Fruit fly (Drosophila melanogaster): ENCODE results near the gene CG32201.

Gene CG32201

dm6 chr3L:18621735-18622421 is 12.5 kb downstream of the CG32201 start, which contains the start of gene not (continued):
- TF ChIP-seq chinmo (GFP tag; IDR thresholded peaks at IDR 0.05; ENCODE audit: partially characterized antibody) (0 out of 4 replicates have a peak, but pooled peaks have one; percentile 52), pnt (GFP tag; optimal IDR thresholded peaks at IDR 0.05) (no peak), YL-1 (GFP tag; optimal IDR thresholded peaks at IDR 0.05) (peak; percentile 33), crp (GFP tag; optimal IDR thresholded peaks at IDR 0.05) (peak in 1 of 2 experiments; percentile 59), onecut (GFP tag; IDR thresholded peaks at IDR 0.05) (no peak), cg (GFP tag; optimal IDR thresholded peaks at IDR 0.05) (peak; percentile 91), Adf1 (GFP tag; IDR thresholded peaks at IDR 0.05) (0 out of 2 replicates have a peak, but pooled peaks have one; percentile 82), CG14965 (GFP tag; optimal IDR thresholded peaks at IDR 0.05; ENCODE audit: borderline replicate concordance) (no peak), CG17361 (GFP tag; IDR thresholded peaks at IDR 0.05) (0 out of 3 replicates have a peak, but pooled peaks have one; percentile 13), CG15269 (tag; optimal IDR thresholded peaks at IDR 0.05) (no peak), CG9932 (GFP tag; IDR thresholded peaks at IDR 0.05) (no peak), MESR4 (GFP tag; optimal IDR thresholded peaks at IDR 0.05) (peak; percentile 26), sqz (GFP tag; optimal IDR thresholded peaks at IDR 0.05) (peak; percentile 11), esg (GFP tag; conservative IDR thresholded peaks at IDR 0.05) (no peak), crol (GFP tag; IDR thresholded peaks at IDR 0.05) (peak; percentile 90), Dek (tag; optimal IDR thresholded peaks at IDR 0.05) (peak; percentile 3), MBD-R2 (GFP tag; IDR thresholded peaks at IDR 0.05) (peak; percentile 42; the same call in 1 of the 2 replicates), Deaf1 (tag; optimal IDR thresholded peaks at IDR 0.05) (peak; percentile 59), Fer1 (GFP tag; optimal IDR thresholded peaks at IDR 0.05) (no peak), aop (GFP tag; IDR thresholded peaks at IDR 0.05) (no peak)

dm6 chr3L:18622422-18622739 is 13.0 kb downstream of the CG32201 start, which contains the start of gene bora:
Gene bora (plus strand): TSS chr3L:18622692.
- TF ChIP-seq CG14965 (GFP tag; optimal IDR thresholded peaks at IDR 0.05; ENCODE audit: borderline replicate concordance) = no peak
- TF ChIP-seq CG8290 (GFP tag; optimal IDR thresholded peaks at IDR 0.05) = no peak
- peak in 1 of 2 experiments; percentile 5 for TF ChIP-seq CG8290 (tag; optimal IDR thresholded peaks at IDR 0.05)
- TF ChIP-seq Hand (GFP tag; optimal IDR thresholded peaks at IDR 0.05) = no peak
- TF ChIP-seq ro (GFP tag; IDR thresholded peaks at IDR 0.05) = no peak
- no peak for TF ChIP-seq exex (tag; optimal IDR thresholded peaks at IDR 0.05)
- peak; percentile 63 for TF ChIP-seq Ets65A (GFP tag)
- TF ChIP-seq CG10321 (GFP tag; IDR thresholded peaks at IDR 0.05) = no peak
- no peak for TF ChIP-seq CG6175 (GFP tag; IDR thresholded peaks at IDR 0.05)
- no peak for TF ChIP-seq caup (GFP tag; optimal IDR thresholded peaks at IDR 0.05; ENCODE audit: severe bottlenecking)
- no peak for TF ChIP-seq CG42726 (GFP tag; IDR thresholded peaks at IDR 0.05; ENCODE audit: partially characterized antibody)
- no peak for TF ChIP-seq HmgZ (tag; optimal IDR thresholded peaks at IDR 0.05)
- TF ChIP-seq CG30020 (tag; optimal IDR thresholded peaks at IDR 0.05) = peak; percentile 14
- no peak for TF ChIP-seq schlank (tag; optimal IDR thresholded peaks at IDR 0.05)
- TF ChIP-seq Fer3 (tag; optimal IDR thresholded peaks at IDR 0.05) = no peak
- TF ChIP-seq CG17612 (GFP tag; IDR thresholded peaks at IDR 0.05) = no peak
- TF ChIP-seq CG9932 (GFP tag; IDR thresholded peaks at IDR 0.05) = no peak
- no peak for TF ChIP-seq CG11398 (GFP tag; optimal IDR thresholded peaks at IDR 0.05)
- peak; percentile 88 for TF ChIP-seq CG10267 (tag; optimal IDR thresholded peaks at IDR 0.05)
- TF ChIP-seq CG4282 (GFP tag; optimal IDR thresholded peaks at IDR 0.05) = no peak
- peak; percentile 25 for TF ChIP-seq maf-S (GFP tag; optimal IDR thresholded peaks at IDR 0.05)
- peak; percentile 82 for TF ChIP-seq Dp (GFP tag; optimal IDR thresholded peaks at IDR 0.05)
- TF ChIP-seq Mes4 (GFP tag; optimal IDR thresholded peaks at IDR 0.05) = no peak
- no peak for TF ChIP-seq CG9437 (GFP tag; optimal IDR thresholded peaks at IDR 0.05)
- peak; percentile 14 for TF ChIP-seq CG30403 (GFP tag; optimal IDR thresholded peaks at IDR 0.05)
- peak; percentile 44 for TF ChIP-seq Sry-δ (GFP tag; optimal IDR thresholded peaks at IDR 0.05)
- no peak for TF ChIP-seq CG9817 (tag; optimal IDR thresholded peaks at IDR 0.05)
- TF ChIP-seq CG6654 (GFP tag; optimal IDR thresholded peaks at IDR 0.05) = no peak
- no peak for TF ChIP-seq Fer1 (GFP tag; optimal IDR thresholded peaks at IDR 0.05)
- no peak for TF ChIP-seq grn (GFP tag; optimal IDR thresholded peaks at IDR 0.05)
- TF ChIP-seq Med (GFP tag) = peak; percentile 56
- no peak for TF ChIP-seq NC2β (GFP tag; optimal IDR thresholded peaks at IDR 0.05)
- TF ChIP-seq h (optimal IDR thresholded peaks at IDR 0.05) = no peak
